Fruit fly (Drosophila melanogaster) Kc167 (cell line): ENCODE results near the gene CG15740.

Source experiments
- Myc ChIP-seq: fragments of >200 bp; optimal IDR thresholded peaks from 2 replicates; lab custom pipeline; 2017; ENCODE audit warnings: missing external identifiers
- psq ChIP-seq: fragments of >200 bp; optimal IDR thresholded peaks from 2 replicates; lab custom pipeline; 2017; ENCODE audit warnings: missing external identifiers
- ttk ChIP-seq: sonication (Bioruptor generic); optimal IDR thresholded peaks from 2 replicates; lab custom pipeline; 2017; ENCODE audit warnings: missing external identifiers

DNA sequence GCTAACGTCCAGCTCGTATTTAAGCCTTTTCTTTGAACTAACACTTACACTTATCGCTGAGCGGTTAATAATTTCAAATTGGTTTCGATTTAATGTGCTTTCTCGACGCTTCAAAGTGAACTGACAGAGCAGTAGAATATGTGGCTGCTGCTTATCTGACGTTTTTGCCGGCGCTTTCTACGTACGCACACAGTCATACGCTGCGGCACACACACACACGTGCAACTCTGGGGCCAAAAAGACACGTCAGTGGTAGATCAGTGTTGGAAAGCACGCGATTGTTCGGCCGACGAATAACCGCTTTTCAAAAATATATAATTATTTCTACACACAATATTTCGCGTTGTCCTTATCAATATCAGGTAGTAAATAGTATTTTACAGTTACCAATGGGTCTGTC is 39.7 kb downstream of the CG15740 start:
- no peak for TF ChIP-seq Myc (lab: Kevin White, UChicago)
- no peak for TF ChIP-seq psq
- TF ChIP-seq ttk (lab: Kevin White, UChicago): no peak
